Fruit fly (Drosophila melanogaster): ENCODE data around the gene NijA.

The NijA gene

DNA sequence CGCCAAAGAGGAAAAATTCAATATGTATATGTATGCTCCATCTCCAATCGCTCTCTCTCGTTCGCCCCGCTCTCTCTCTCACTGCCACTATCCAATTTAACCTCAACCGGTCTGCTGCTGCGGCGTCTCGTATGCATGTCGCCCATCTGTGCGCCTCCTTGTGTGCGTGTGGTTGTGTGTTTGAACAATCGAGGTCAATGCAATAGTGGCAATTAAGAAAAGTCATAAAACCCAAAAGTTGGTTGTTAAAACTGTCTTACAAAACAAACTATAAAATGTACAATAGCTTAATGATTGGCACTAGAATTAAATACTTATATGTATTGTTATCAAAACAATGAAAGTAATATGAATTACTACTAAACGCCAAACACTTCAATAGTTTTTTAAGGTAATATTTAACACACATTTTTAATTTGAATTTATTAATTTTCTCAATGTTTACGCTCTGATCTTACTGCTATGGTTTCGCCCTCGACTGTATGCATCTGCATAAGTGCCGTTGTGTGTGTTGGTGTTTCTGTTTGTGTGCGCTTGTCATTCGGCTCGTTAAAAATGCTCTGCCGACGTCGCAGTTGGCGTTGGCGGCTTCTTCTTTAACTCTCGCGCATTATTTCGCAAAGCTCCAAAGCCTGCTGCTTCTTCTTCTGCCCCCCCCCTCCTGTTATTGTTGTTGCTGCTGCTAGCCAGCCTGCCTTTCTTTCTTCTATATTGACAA, 31.1 kb downstream of the NijA start (continued):
- TF ChIP-seq spab (GFP tag; optimal IDR thresholded peaks at IDR 0.05) (peak; percentile 99), CG7368 (GFP tag; optimal IDR thresholded peaks at IDR 0.05) (peak; percentile 96), CG1621 (tag; optimal IDR thresholded peaks at IDR 0.05) (peak; percentile 96), cyc (GFP tag; optimal IDR thresholded peaks at IDR 0.05) (peak; percentile 96), Eip75B (GFP tag; optimal IDR thresholded peaks at IDR 0.05) (peak; percentile 98), Sox102F (GFP tag; optimal IDR thresholded peaks at IDR 0.05) (peak; percentile 93), CG16779 (tag; optimal IDR thresholded peaks at IDR 0.05) (peak; percentile 98), Ets21C (GFP tag; optimal IDR thresholded peaks at IDR 0.05) (peak; percentile 91), CG9139 (GFP tag; optimal IDR thresholded peaks at IDR 0.05) (peak; percentile 98), Hr38 (GFP tag; optimal IDR thresholded peaks at IDR 0.05) (peak; percentile 40), CG3032 (tag; optimal IDR thresholded peaks at IDR 0.05) (peak; percentile 99), CG4318 (GFP tag; optimal IDR thresholded peaks at IDR 0.05) (peak; percentile 98), Blimp-1 (GFP tag; optimal IDR thresholded peaks at IDR 0.05) (peak; percentile 95), CG15336 (GFP tag; IDR thresholded peaks at IDR 0.05) (peak; percentile 98), CG32006 (GFP tag; optimal IDR thresholded peaks at IDR 0.05) (peak; percentile 99), CG8319 (GFP tag; optimal IDR thresholded peaks at IDR 0.05) (peak; percentile 98), fd59A (GFP tag; optimal IDR thresholded peaks at IDR 0.05) (peak; percentile 99), ss (GFP tag; optimal IDR thresholded peaks at IDR 0.05) (peak; percentile 99), CG11762 (GFP tag; optimal IDR thresholded peaks at IDR 0.05; ENCODE audit: insufficient read depth) (peak; percentile 98), CG31627 (GFP tag; optimal IDR thresholded peaks at IDR 0.05) (peak; percentile 95), Sox15 (GFP tag; optimal IDR thresholded peaks at IDR 0.05) (peak; percentile 97), CG10631 (GFP tag; optimal IDR thresholded peaks at IDR 0.05) (peak; percentile 98), net (GFP tag; optimal IDR thresholded peaks at IDR 0.05) (peak; percentile 99), Gug (GFP tag; IDR thresholded peaks at IDR 0.05) (peak; percentile 94), Met (GFP tag; optimal IDR thresholded peaks at IDR 0.05) (peak; percentile 98)

DNA sequence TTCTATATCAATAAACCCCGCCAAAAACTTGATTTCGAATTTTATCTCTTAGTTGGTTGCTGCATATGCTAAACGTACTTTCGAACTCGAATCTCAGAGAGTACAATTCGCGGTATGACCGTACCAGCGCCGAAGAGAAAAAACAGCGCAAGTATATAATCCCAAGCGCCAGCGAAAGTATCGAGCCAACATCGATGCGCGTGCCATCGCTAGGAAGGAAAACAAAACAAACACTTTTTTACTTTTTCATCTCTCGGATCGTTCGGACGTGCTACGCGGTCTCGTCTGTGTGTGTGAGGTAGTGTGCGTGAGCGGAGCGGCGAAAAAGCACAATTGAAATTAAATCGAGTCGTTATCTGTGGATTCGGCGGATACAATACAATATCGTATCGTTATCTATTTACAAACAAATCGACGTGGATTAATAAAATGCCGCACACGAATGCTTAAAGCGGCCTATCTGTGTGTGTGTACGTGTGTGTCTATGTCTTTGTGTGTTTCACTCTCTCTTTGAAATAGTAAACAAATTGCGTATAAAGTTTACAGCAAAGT, 32.1 kb downstream of the NijA start, which contains the start of gene simj:
simj (plus strand) TSS at position 229 of the 552 bp plus-strand sequence.
- no peak for TF ChIP-seq CG11294 (GFP tag; IDR thresholded peaks at IDR 0.05)
- no peak for TF ChIP-seq CG11902 (GFP tag; optimal IDR thresholded peaks at IDR 0.05)
- TF ChIP-seq Sox102F (GFP tag; optimal IDR thresholded peaks at IDR 0.05): peak; percentile 49
- TF ChIP-seq OdsH (GFP tag; optimal IDR thresholded peaks at IDR 0.05): peak; percentile 34
- TF ChIP-seq lz (GFP tag; optimal IDR thresholded peaks at IDR 0.05): peak; percentile 39
- TF ChIP-seq Smox (GFP tag; optimal IDR thresholded peaks at IDR 0.05): peak; percentile 28
- TF ChIP-seq ss (GFP tag; optimal IDR thresholded peaks at IDR 0.05): peak; percentile 53 to 66
- TF ChIP-seq Eip78C (GFP tag): peak; percentile 86
- TF ChIP-seq Hr38 (GFP tag; optimal IDR thresholded peaks at IDR 0.05): no peak
- peak; percentile 81 for TF ChIP-seq eg (GFP tag; IDR thresholded peaks at IDR 0.05)
- peak; percentile 96 for TF ChIP-seq fkh (GFP tag; optimal IDR thresholded peaks at IDR 0.05)
- no peak for TF ChIP-seq Hr39 (GFP tag; optimal IDR thresholded peaks at IDR 0.05)
- TF ChIP-seq CG6854 (GFP tag; optimal IDR thresholded peaks at IDR 0.05): peak; percentile 71
- TF ChIP-seq esn (GFP tag; optimal IDR thresholded peaks at IDR 0.05): peak; percentile 24
- peak; percentile 13 for TF ChIP-seq CG8632 (GFP tag; optimal IDR thresholded peaks at IDR 0.05)
- TF ChIP-seq CG10631 (GFP tag; optimal IDR thresholded peaks at IDR 0.05): no peak
- TF ChIP-seq salr (GFP tag; optimal IDR thresholded peaks at IDR 0.05): no peak
- peak; percentile 60 for TF ChIP-seq vri (GFP tag; optimal IDR thresholded peaks at IDR 0.05)
- TF ChIP-seq CG3919 (GFP tag; optimal IDR thresholded peaks at IDR 0.05): peak; percentile 40
- peak; percentile 60 for TF ChIP-seq dsx (GFP tag; optimal IDR thresholded peaks at IDR 0.05; ENCODE audit: poor library complexity, severe bottlenecking)
- no peak for TF ChIP-seq svp (GFP tag)
- TF ChIP-seq CG7368 (GFP tag; optimal IDR thresholded peaks at IDR 0.05): peak; percentile 23
- peak; percentile 44; the same call in 2 of the 3 replicates for TF ChIP-seq CG8119 (GFP tag; IDR thresholded peaks at IDR 0.05)
- TF ChIP-seq Lpt (GFP tag; optimal IDR thresholded peaks at IDR 0.05): no peak
- no peak for TF ChIP-seq CG8319 (GFP tag; optimal IDR thresholded peaks at IDR 0.05)
- peak; percentile 44; the same call in 1 of the 2 replicates for TF ChIP-seq Gug (GFP tag; IDR thresholded peaks at IDR 0.05)
- peak; percentile 50 for TF ChIP-seq Eip93F (GFP tag; optimal IDR thresholded peaks at IDR 0.05)
- peak; percentile 36 for TF ChIP-seq Ets96B (tag; optimal IDR thresholded peaks at IDR 0.05)
- TF ChIP-seq CG4318 (GFP tag; optimal IDR thresholded peaks at IDR 0.05): no peak
- TF ChIP-seq CG15336 (GFP tag; IDR thresholded peaks at IDR 0.05): peak; percentile 57; the same call in 1 of the 2 replicates
- peak; percentile 41 for TF ChIP-seq CG1621 (tag; optimal IDR thresholded peaks at IDR 0.05)
- TF ChIP-seq acj6 (GFP tag; optimal IDR thresholded peaks at IDR 0.05): peak; percentile 10
- peak; percentile 44 for TF ChIP-seq Met (GFP tag; optimal IDR thresholded peaks at IDR 0.05)
